Fruit fly (Drosophila melanogaster): ENCODE data around the gene CG7484.

- TF ChIP-seq h (optimal IDR thresholded peaks at IDR 0.05) (no peak), psq (optimal IDR thresholded peaks at IDR 0.05) (no peak), insv (optimal IDR thresholded peaks at IDR 0.05) (no peak), ttk (optimal IDR thresholded peaks at IDR 0.05) (no peak)
Measured at dm6 chr3L:17644906-17645244, 9.5 kb upstream of the CG7484 start, which contains the start of gene Pep.

All from Kc167 (cell line).